Worm (Caenorhabditis elegans): ENCODE data around the gene ZK1240.11.

The ZK1240.11 gene

DNA sequence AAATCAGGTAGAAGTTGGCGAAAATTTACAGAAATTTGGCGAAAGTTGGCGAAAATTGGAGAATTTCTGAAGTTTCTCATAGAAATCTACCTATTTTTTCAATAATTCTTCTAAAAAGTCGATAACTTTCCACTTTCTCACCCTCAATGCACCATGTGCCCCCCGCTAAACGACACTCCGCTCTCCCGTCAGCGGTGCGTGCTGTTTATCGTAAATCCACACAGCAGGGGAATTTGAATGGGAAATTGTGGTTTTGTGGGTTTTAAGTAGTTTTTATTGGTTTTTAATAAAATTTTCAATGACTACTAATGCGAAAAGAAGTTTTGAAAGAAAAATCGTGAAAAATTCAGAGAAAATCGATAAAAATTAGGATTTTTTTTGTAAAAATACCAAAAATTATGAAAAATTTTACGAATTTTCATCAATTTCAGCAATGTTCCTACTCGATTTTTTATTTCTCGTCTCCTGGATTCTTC, 17.0 kb downstream of the ZK1240.11 start, which contains the start of gene F43C11.6 (continued):
- TF ChIP-seq fos-1 (tag; optimal IDR thresholded peaks at IDR 0.05), result no peak
- no peak for TF ChIP-seq ceh-16 (tag; optimal IDR thresholded peaks at IDR 0.05)
- TF ChIP-seq unc-39 (tag; optimal IDR thresholded peaks at IDR 0.05), result no peak
- TF ChIP-seq elt-1 (tag; optimal IDR thresholded peaks at IDR 0.05), result no peak
- TF ChIP-seq ztf-11 (tag; optimal IDR thresholded peaks at IDR 0.05), result no peak
- TF ChIP-seq eor-1 (tag; optimal IDR thresholded peaks at IDR 0.05), result no peak
- no peak for TF ChIP-seq aly-2 (tag; optimal IDR thresholded peaks at IDR 0.05)
- TF ChIP-seq nhr-11 (tag; optimal IDR thresholded peaks at IDR 0.05), result no peak
- no peak for TF ChIP-seq ceh-82 (tag; optimal IDR thresholded peaks at IDR 0.05)
- peak; percentile 59 for TF ChIP-seq pha-4 (tag; optimal IDR thresholded peaks at IDR 0.05)
- TF ChIP-seq zag-1 (tag; optimal IDR thresholded peaks at IDR 0.05), result no peak
- TF ChIP-seq mml-1 (tag; optimal IDR thresholded peaks at IDR 0.05), result no peak
- peak; percentile 87 for TF ChIP-seq R02D3.7 (tag; optimal IDR thresholded peaks at IDR 0.05)
- TF ChIP-seq ZK546.5 (tag; optimal IDR thresholded peaks at IDR 0.05), result no peak

DNA sequence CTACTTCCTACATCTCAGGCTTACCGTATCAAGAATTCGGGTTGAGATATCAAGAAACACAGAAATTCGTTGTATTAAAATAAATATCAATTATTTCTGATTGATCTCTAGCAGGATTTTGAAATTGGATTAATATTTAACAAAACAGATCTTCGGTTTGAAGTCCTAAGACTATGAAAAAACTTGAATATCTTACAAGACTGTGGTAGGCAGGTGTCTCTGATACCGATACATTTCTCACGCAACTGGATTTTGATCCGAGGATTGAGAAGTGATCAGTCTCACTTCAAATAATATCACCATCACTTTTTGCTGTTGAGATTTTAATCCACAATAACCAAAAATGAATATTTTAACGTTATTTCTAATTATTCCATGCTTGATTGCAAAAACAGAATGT, 21.6 kb downstream of the ZK1240.11 start, which contains the start of gene F43C11.4:
F43C11.4 (plus strand) TSS at position 301 of the 400 bp plus-strand sequence.
- TF ChIP-seq unc-62 (GFP tag; optimal IDR thresholded peaks at IDR 0.05) (no peak), ceh-82 (tag; optimal IDR thresholded peaks at IDR 0.05) (no peak), fkh-2 (tag; optimal IDR thresholded peaks at IDR 0.05) (no peak), ceh-28 (tag; optimal IDR thresholded peaks at IDR 0.05) (no peak), elt-2 (tag; optimal IDR thresholded peaks at IDR 0.05) (no peak)

ce11 chrII:2352546-2352945, 27.5 kb downstream of the ZK1240.11 start, which contains the start of gene F43C11.10:
F43C11.10 (minus strand) TSS chrII:2352646.
- no peak for TF ChIP-seq ceh-16 (tag; optimal IDR thresholded peaks at IDR 0.05)
- TF ChIP-seq tbx-2 (tag; optimal IDR thresholded peaks at IDR 0.05), result no peak
- TF ChIP-seq unc-62 (GFP tag; optimal IDR thresholded peaks at IDR 0.05), result no peak
- TF ChIP-seq egl-27 (tag; optimal IDR thresholded peaks at IDR 0.05), result no peak
- TF ChIP-seq fkh-2 (tag; optimal IDR thresholded peaks at IDR 0.05), result no peak
- TF ChIP-seq nhr-77 (tag; optimal IDR thresholded peaks at IDR 0.05), result no peak
- no peak for TF ChIP-seq sea-2 (GFP tag; optimal IDR thresholded peaks at IDR 0.05)

ce11 chrII:2353012-2353411, 28.0 kb downstream of the ZK1240.11 start, which contains the start of gene F43C11.3:
F43C11.3 (plus strand) TSS chrII:2353312.
- TF ChIP-seq elt-3 (tag; optimal IDR thresholded peaks at IDR 0.05) (no peak), ama-1 (optimal IDR thresholded peaks at IDR 0.05) (no peak), unc-62 (GFP tag; optimal IDR thresholded peaks at IDR 0.05) (no peak), ceh-82 (tag; optimal IDR thresholded peaks at IDR 0.05) (no peak), egl-27 (tag; optimal IDR thresholded peaks at IDR 0.05) (no peak), nhr-67 (tag; optimal IDR thresholded peaks at IDR 0.05) (no peak), pha-4 (tag; optimal IDR thresholded peaks at IDR 0.05) (no peak), eor-1 (tag; optimal IDR thresholded peaks at IDR 0.05) (no peak), tbx-2 (tag; optimal IDR thresholded peaks at IDR 0.05) (no peak), pqm-1 (tag; optimal IDR thresholded peaks at IDR 0.05) (no peak), R02D3.7 (tag; optimal IDR thresholded peaks at IDR 0.05) (no peak)

DNA sequence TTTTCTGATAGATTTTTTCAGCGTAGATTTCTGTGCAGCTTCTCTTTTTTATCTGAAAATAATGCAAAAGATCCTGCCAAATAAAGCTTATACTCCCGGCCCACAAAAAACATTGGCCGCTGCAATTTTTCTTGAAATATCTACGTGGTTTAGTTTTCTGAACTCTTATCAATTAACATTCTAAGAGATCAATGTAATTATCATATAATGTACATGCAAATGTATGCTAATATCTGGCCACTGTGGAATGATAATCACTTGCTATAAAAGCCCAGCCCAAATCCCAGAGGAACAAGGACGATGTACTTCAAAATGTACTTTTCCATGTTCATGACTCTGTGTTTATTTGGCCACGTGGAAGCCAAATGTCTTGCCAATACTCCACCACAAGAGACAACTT, 29.4 kb downstream of the ZK1240.11 start, which contains the start of gene F43C11.2:
F43C11.2 (plus strand) TSS at position 301 of the 400 bp plus-strand sequence.
- TF ChIP-seq pqm-1 (tag; optimal IDR thresholded peaks at IDR 0.05) (no peak), ztf-4 (tag; optimal IDR thresholded peaks at IDR 0.05) (no peak), egl-27 (tag; optimal IDR thresholded peaks at IDR 0.05) (no peak), nhr-67 (tag; optimal IDR thresholded peaks at IDR 0.05) (no peak), ZK546.5 (tag; optimal IDR thresholded peaks at IDR 0.05) (no peak), nhr-28 (tag; optimal IDR thresholded peaks at IDR 0.05) (no peak), R02D3.7 (tag; optimal IDR thresholded peaks at IDR 0.05) (no peak), elt-3 (tag; optimal IDR thresholded peaks at IDR 0.05) (no peak), sea-2 (GFP tag; optimal IDR thresholded peaks at IDR 0.05) (no peak), nhr-12 (tag; optimal IDR thresholded peaks at IDR 0.05) (no peak), nhr-76 (tag; optimal IDR thresholded peaks at IDR 0.05) (no peak), ceh-16 (tag; optimal IDR thresholded peaks at IDR 0.05) (no peak), unc-39 (tag; optimal IDR thresholded peaks at IDR 0.05) (no peak), zag-1 (tag; optimal IDR thresholded peaks at IDR 0.05) (no peak)

- TF ChIP-seq pha-4 (tag; optimal IDR thresholded peaks at IDR 0.05) (no peak), nhr-77 (tag; optimal IDR thresholded peaks at IDR 0.05) (no peak), nhr-28 (tag; optimal IDR thresholded peaks at IDR 0.05) (no peak), ceh-82 (tag; optimal IDR thresholded peaks at IDR 0.05) (no peak), nhr-12 (tag; optimal IDR thresholded peaks at IDR 0.05) (no peak), unc-62 (GFP tag; optimal IDR thresholded peaks at IDR 0.05) (no peak), nhr-76 (tag; optimal IDR thresholded peaks at IDR 0.05) (no peak), nhr-23 (tag; optimal IDR thresholded peaks at IDR 0.05) (no peak), ztf-4 (tag; optimal IDR thresholded peaks at IDR 0.05) (no peak), jun-1 (tag; optimal IDR thresholded peaks at IDR 0.05) (no peak), ZK546.5 (tag; optimal IDR thresholded peaks at IDR 0.05) (no peak), pqm-1 (tag; optimal IDR thresholded peaks at IDR 0.05) (no peak), daf-12 (tag; optimal IDR thresholded peaks at IDR 0.05) (no peak), nhr-11 (tag; optimal IDR thresholded peaks at IDR 0.05) (no peak), egl-27 (tag; optimal IDR thresholded peaks at IDR 0.05) (no peak)
Measured at ce11 chrII:2356795-2357194, 31.7 kb downstream of the ZK1240.11 start, which contains the start of gene F43C11.1. F43C11.1 (plus strand) TSS chrII:2357095.
